Worm (Caenorhabditis elegans) whole organism, L2 larva: ENCODE data around the gene pxd-1.

Experiments used
- R02D3.7 ChIP-seq: fragments of 150-350 bp; optimal IDR thresholded peaks from 2 replicates; lab custom pipeline; 2014; ENCODE audit warnings: missing biosample characterization, missing genetic modification characterization
- ZK546.5 ChIP-seq: sonication (generic microtip); optimal IDR thresholded peaks from 2 replicates; lab custom pipeline; 2017; ENCODE audit warnings: missing biosample characterization, missing genetic modification characterization
- aly-2 ChIP-seq: fragments of 150-350 bp; optimal IDR thresholded peaks from 2 replicates; lab custom pipeline; 2014; ENCODE audit warnings: missing biosample characterization, missing genetic modification characterization
- fos-1 ChIP-seq: fragments of 150-350 bp; optimal IDR thresholded peaks from 2 replicates; lab custom pipeline; 2014; ENCODE audit warnings: missing biosample characterization, missing genetic modification characterization
- lin-39 ChIP-seq: fragments of 150-350 bp; optimal IDR thresholded peaks from 2 replicates; lab custom pipeline; 2014; ENCODE audit warnings: missing biosample characterization, missing genetic modification reagents, missing genetic modification characterization
- nhr-237 ChIP-seq: fragments of 150-350 bp; optimal IDR thresholded peaks from 2 replicates; lab custom pipeline; 2014; ENCODE audit warnings: missing biosample characterization, missing genetic modification characterization

- TF ChIP-seq lin-39 (no peak), R02D3.7 (tag; lab: Kevin White, UChicago) (no peak), fos-1 (tag; lab: Kevin White, UChicago) (no peak), ZK546.5 (no peak), nhr-237 (no peak), aly-2 (no peak)
Measured at ce11 chrIII:3975008-3975407, 30.9 kb upstream of the pxd-1 start.
